Worm (Caenorhabditis elegans) whole organism, L4/young adult: ENCODE results near the gene lap-2.

ENCODE experiments used
- W03F9.2 ChIP-seq: fragments of 150-350 bp; optimal IDR thresholded peaks from 2 replicates; lab custom pipeline; 2014; ENCODE audit warnings: missing biosample characterization, missing genetic modification characterization
- dao-5 ChIP-seq: sonication (generic microtip); optimal IDR thresholded peaks from 2 replicates; lab custom pipeline; 2016; ENCODE audit warnings: missing genotype, missing genetic modification characterization, moderate library complexity, missing compliant biosample characterization
- him-1 ChIP-seq: sonication (generic microtip); optimal IDR thresholded peaks from 2 replicates; lab custom pipeline; 2016; ENCODE audit warnings: missing genotype, missing genetic modification reagents, missing genetic modification characterization, missing compliant biosample characterization

Gene lap-2

ce11 chrV:13043832-13044521 is 465 bp downstream of the lap-2 start:
- no peak for TF ChIP-seq dao-5 (tag; lab: Kevin White, UChicago)
- no peak for TF ChIP-seq W03F9.2 (tag; lab: Kevin White, UChicago)
- TF ChIP-seq him-1, result no peak

- TF ChIP-seq him-1 (no peak), dao-5 (tag; lab: Kevin White, UChicago) (no peak), W03F9.2 (tag; lab: Kevin White, UChicago) (no peak)
Measured at ce11 chrV:13045017-13045416, 1.5 kb downstream of the lap-2 start.

- TF ChIP-seq him-1 (no peak), W03F9.2 (tag; lab: Kevin White, UChicago) (no peak), dao-5 (tag; lab: Kevin White, UChicago) (no peak)
Measured at ce11 chrV:13046125-13047123, 2.9 kb downstream of the lap-2 start.

ce11 chrV:13047574-13048030 is 4.1 kb downstream of the lap-2 start, which contains the start of gene W07G4.5:
Gene W07G4.5 (plus strand): TSS chrV:13047980.
- TF ChIP-seq dao-5 (tag; lab: Kevin White, UChicago), result no peak
- no peak for TF ChIP-seq W03F9.2 (tag; lab: Kevin White, UChicago)
- no peak for TF ChIP-seq him-1

ce11 chrV:13049149-13049610 is 5.7 kb downstream of the lap-2 start, which contains the start of gene W07G4.8:
Gene W07G4.8 (minus strand): TSS chrV:13049560.
- TF ChIP-seq W03F9.2 (tag; lab: Kevin White, UChicago) (no peak), dao-5 (tag; lab: Kevin White, UChicago) (no peak), him-1 (no peak)

- TF ChIP-seq dao-5 (tag; lab: Kevin White, UChicago) (no peak), him-1 (no peak), W03F9.2 (tag; lab: Kevin White, UChicago) (no peak)
Measured at ce11 chrV:13053635-13054034, 10.1 kb downstream of the lap-2 start, which contains the start of gene srr-1. Gene srr-1 (minus strand): TSS chrV:13053735.

ce11 chrV:13061836-13062235 is 18.3 kb downstream of the lap-2 start, which contains the start of gene F42E8.1:
Gene F42E8.1 (plus strand): TSS chrV:13062136.
- TF ChIP-seq W03F9.2 (tag; lab: Kevin White, UChicago), result no peak

ce11 chrV:13063402-13063801 is 19.9 kb downstream of the lap-2 start:
- no peak for TF ChIP-seq dao-5 (tag; lab: Kevin White, UChicago)
- no peak for TF ChIP-seq him-1
- no peak for TF ChIP-seq W03F9.2 (tag; lab: Kevin White, UChicago)

- TF ChIP-seq him-1, result no peak
Measured at ce11 chrV:13064164-13064563, 20.7 kb downstream of the lap-2 start.

ce11 chrV:13070278-13070677 is 26.8 kb downstream of the lap-2 start:
- TF ChIP-seq dao-5 (tag; lab: Kevin White, UChicago), result no peak
- no peak for TF ChIP-seq W03F9.2 (tag; lab: Kevin White, UChicago)
- TF ChIP-seq him-1, result no peak

- TF ChIP-seq W03F9.2 (tag; lab: Kevin White, UChicago), result no peak
Measured at ce11 chrV:13071052-13071451, 27.5 kb downstream of the lap-2 start, which contains the start of gene C34B4.3. Gene C34B4.3 (minus strand): TSS chrV:13071152.

- TF ChIP-seq W03F9.2 (tag; lab: Kevin White, UChicago) (no peak), dao-5 (tag; lab: Kevin White, UChicago) (no peak), him-1 (no peak)
Measured at ce11 chrV:13073145-13073544, 29.6 kb downstream of the lap-2 start.

ce11 chrV:13074148-13074547 is 30.6 kb downstream of the lap-2 start:
- TF ChIP-seq him-1, result no peak
- no peak for TF ChIP-seq W03F9.2 (tag; lab: Kevin White, UChicago)

- TF ChIP-seq him-1, result no peak
Measured at ce11 chrV:13075432-13075831, 31.9 kb downstream of the lap-2 start.
